Fruit fly (Drosophila melanogaster) ovary, adult (tissue): ENCODE results near the gene CG18747.

Experiments used
- CG17801 ChIP-seq: fragments of 200-800 bp; optimal IDR thresholded peaks from 2 replicates; lab custom pipeline; 2019; ENCODE audit warnings: missing biosample characterization, mild to moderate bottlenecking, missing genetic modification characterization, moderate library complexity; ENCODE audit not compliant: partially characterized antibody

The CG18747 gene

dm6 chr3R:7782933-7783686, at the start of gene CG18747:
TSS of gene CG18747 (minus strand) at chr3R:7783446.
- TF ChIP-seq CG17801 (GFP tag; lab: Kevin White, UChicago) = no peak

dm6 chr3R:7821559-7821958, 38.3 kb upstream of the CG18747 start:
- no peak for TF ChIP-seq CG17801 (GFP tag; lab: Kevin White, UChicago)

DNA sequence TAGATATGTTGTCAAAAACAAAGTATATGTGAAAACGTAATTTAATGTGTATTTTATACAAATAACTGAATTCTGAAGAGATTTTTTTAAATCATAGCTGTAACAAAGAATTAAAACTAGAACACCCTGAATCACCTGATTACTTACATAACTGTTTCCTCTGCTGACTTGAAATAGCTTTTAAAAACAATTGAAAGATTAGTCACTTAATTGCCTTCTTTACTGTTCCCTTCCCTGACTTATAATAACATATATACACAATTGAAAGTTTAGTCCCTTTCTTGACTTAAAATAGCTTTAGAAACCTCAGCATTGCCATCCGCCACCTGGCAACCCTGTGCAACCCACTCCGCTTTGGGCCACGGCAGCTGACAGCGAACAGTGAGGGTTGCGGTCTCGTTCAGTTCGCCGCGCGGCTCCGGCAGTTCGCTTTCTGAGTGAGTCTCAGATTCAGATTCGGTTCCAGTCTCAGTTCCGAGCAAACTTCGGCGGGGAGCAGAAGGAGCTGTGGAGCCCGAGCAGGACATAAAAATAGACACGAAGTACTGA, 30.8 kb upstream of the CG18747 start, which contains the start of gene CG34384:
TSS of gene CG34384 (plus strand) at position 381 of the 549 bp plus-strand sequence.
- no peak for TF ChIP-seq CG17801 (GFP tag; lab: Kevin White, UChicago)

DNA sequence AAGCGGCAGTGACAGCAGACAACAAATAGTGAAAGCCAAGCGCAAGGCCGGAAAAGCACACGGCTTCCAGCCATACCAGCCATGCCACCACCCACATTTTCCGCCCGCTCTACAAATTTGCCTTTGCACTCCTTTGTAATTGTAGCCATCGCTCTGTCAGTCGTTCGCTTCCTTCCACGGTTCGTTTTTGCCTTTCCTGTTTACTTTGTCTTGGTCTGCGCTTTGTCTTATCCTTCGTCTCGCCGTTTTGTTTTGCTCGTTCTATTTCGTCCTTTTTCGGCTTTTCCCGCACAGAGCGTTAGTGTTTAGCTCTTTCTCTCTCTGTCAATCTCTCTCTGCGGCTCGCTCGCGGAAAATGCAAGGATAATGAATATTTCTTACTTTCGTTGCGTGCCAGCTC, 30.3 kb upstream of the CG18747 start:
- TF ChIP-seq CG17801 (GFP tag; lab: Kevin White, UChicago) = no peak

DNA sequence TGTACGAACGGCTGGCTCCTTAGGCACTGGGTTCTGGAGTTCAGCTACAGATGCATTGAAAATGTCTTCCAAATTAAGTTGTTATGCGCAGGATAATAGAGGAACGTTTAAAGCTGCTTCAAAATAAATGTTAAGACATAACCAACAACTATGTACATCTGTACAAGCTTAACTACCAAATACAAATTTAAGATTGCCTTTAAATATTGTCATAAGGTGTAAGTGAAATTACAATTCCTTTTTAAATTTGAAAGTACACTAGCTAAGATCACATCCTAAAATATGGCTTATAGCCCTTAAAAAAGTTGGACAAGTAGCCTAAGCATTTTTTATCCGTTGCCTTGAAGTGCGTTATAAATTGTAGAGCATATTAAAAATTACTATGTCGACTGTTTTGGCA, 28.3 kb upstream of the CG18747 start, which contains the start of gene CG31473:
TSS of gene CG31473 (plus strand) at position 301 of the 400 bp plus-strand sequence.
- TF ChIP-seq CG17801 (GFP tag; lab: Kevin White, UChicago) = no peak

DNA sequence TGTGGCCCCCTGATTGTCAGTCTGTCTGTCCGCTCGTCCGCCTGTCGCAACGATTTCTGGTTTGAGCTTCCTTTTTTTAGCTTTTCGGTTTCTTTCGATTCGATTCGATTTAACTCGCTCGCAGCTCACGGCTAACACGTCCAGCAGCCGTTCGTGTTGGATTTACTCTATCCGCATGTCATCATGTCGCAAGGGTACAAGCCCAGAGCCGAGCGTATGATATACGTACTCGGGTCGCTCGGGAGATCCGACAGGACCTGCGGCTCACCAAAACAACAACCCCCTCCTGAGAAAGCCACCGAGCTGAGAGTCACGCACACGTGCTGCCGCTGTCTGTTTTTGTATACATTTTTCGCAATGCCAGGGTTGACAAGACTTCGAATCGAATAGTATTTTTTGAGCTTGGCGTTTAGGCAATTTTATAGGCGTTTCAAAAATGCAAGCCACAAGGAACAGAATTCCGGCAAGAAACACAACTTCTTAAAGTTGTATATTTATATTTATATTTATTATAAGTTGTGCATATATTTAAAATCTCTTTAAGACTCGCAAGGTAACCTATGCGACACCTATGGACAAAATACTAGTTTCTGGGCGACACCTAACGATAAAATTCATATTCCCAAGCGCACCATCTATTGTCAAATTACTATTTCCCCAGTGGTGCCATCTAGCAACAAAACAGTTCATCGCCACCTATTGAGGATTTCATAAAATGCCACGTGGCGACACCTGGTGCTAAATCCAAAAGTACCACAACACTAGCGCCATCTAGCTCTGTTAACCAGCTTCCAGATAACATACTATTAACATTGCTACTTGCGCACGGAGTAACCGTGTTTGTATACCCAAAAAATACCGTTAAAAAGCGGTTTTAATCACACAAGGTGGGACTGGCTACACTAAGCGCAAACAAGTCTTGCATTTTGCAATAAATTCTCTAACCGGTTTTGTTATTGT, 26.7 kb upstream of the CG18747 start, which contains the start of the genes CG2993 and sgll:
TSS of gene CG2993 (minus strand) at position 353 of the 960 bp plus-strand sequence.
TSS of gene sgll (plus strand) at position 871 of the 960 bp plus-strand sequence.
- TF ChIP-seq CG17801 (GFP tag; lab: Kevin White, UChicago) = peak; percentile 29

dm6 chr3R:7804332-7804731, 21.1 kb upstream of the CG18747 start, which contains the start of gene CG18268:
TSS of gene CG18268 (minus strand) at chr3R:7804432.
- TF ChIP-seq CG17801 (GFP tag; lab: Kevin White, UChicago) = no peak

DNA sequence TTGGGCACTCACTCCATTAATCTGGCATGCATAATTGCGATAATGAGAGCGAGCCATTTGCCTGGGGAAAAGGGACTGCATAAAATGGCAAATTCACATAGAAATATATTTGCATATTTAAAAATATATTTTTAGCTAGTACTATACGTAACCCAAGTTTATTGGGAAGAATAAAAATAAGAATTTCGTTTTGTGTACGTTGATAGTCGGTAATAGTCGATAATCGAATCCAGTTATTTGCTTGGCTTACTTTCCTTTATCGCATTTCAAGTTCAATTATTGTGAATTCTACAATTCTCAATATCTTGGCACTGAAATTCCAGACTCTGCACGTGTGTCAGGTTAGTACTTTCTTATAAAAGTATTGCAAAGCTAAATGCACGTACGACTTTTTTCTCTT, 19.4 kb upstream of the CG18747 start, which contains the start of gene CG3014:
TSS of gene CG3014 (minus strand) at position 101 of the 400 bp plus-strand sequence.
- TF ChIP-seq CG17801 (GFP tag; lab: Kevin White, UChicago) = no peak

DNA sequence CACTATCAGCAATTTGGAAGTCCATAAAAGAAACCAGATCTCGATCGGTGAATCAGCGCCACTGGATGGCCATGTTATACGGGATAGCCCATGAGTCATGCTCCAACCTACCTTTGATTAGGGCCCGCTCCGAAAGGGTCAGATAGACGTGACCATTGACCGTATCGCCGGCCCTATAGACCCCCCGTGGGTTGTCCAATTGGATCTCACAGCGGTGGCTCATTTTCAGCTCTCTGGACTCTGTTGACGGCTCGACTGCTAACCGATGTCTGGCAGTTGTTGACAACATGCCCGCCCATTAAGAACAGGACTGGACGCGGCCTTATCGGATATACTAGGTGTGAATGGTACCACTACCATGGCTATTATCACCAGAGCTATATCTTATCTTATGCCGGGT, 15.3 kb upstream of the CG18747 start, which contains the start of gene CG18744:
TSS of gene CG18744 (minus strand) at position 247 of the 400 bp plus-strand sequence.
- no peak for TF ChIP-seq CG17801 (GFP tag; lab: Kevin White, UChicago)

- TF ChIP-seq CG17801 (GFP tag; lab: Kevin White, UChicago) = peak; percentile 87
Measured at dm6 chr3R:7793855-7794254, 10.6 kb upstream of the CG18747 start, which contains the start of gene CG2641. TSS of gene CG2641 (plus strand) at chr3R:7794069.

- TF ChIP-seq CG17801 (GFP tag; lab: Kevin White, UChicago) = no peak
Measured at dm6 chr3R:7790583-7791034, 7.4 kb upstream of the CG18747 start, which contains the start of gene CG10086. TSS of gene CG10086 (plus strand) at chr3R:7790633.

- TF ChIP-seq CG17801 (GFP tag; lab: Kevin White, UChicago) = no peak
Measured at dm6 chr3R:7790087-7790486, 6.8 kb upstream of the CG18747 start, which contains the start of gene CG18746. TSS of gene CG18746 (minus strand) at chr3R:7790187.

DNA sequence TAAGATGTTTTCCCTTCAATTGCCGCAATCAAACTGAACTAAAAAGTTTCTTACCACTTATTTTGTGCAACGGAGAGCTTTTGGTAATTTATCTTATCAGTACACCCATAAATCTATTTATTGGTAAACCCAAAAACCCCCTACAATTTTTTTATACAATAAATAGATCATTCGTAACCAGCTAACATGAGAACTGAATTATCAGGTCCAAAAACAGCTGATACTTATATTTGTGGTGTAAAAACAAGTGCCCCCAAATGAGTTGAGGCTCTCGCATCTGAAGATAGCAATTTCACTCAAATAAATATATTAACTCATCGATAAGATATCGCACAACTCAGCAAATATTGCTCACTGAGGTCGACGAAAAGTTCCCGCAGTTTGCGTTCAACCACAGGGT, 4.7 kb upstream of the CG18747 start, which contains the start of gene CG18748:
TSS of gene CG18748 (minus strand) at position 25 of the 400 bp plus-strand sequence.
- TF ChIP-seq CG17801 (GFP tag; lab: Kevin White, UChicago) = no peak

- no peak for TF ChIP-seq CG17801 (GFP tag; lab: Kevin White, UChicago)
Measured at dm6 chr3R:7785784-7786183, 2.5 kb upstream of the CG18747 start, which contains the start of gene CG18745. TSS of gene CG18745 (minus strand) at chr3R:7786119.
